Fruit fly (Drosophila melanogaster): ENCODE data around the gene Acp95EF.

dm6 chr3R:24188619-24189018 is 40.2 kb upstream of the Acp95EF start, which contains the start of gene CG5515:
- no peak for TF ChIP-seq CG8478 (optimal IDR thresholded peaks at IDR 0.05)
- no peak for TF ChIP-seq CTCF (optimal IDR thresholded peaks at IDR 0.05)
